Comparison of ENCODE assay signal across 2 worm cellular contexts in genomic region chrX:12393786-12394308, ce11.
TF ChIP-seq lines count a peak whose summit lies in the region.

Gene F17E5.2, plus strand, starts transcription at chrX:12394258.

TF ChIP-seq in whole organism, L4 larva, 104 proteins besides CTCF, POLR2A, EP300 and RAD21 (continued from another document):
- TF ChIP-seq nhr-25 (tag; optimal IDR thresholded peaks at IDR 0.05; lab: Kevin White, UChicago; ENCODE audit: borderline replicate concordance, insufficient read depth) (peak; percentile 12), attf-4 (tag; optimal IDR thresholded peaks at IDR 0.05; lab: Kevin White, UChicago) (no peak), ZK546.5 (tag; optimal IDR thresholded peaks at IDR 0.05; lab: Kevin White, UChicago) (no peak), nhr-11 (tag; optimal IDR thresholded peaks at IDR 0.05; lab: Kevin White, UChicago) (peak; percentile 97), nhr-6 (tag; optimal IDR thresholded peaks at IDR 0.05; lab: Kevin White, UChicago) (peak; percentile 92), tag-97 (GFP tag; IDR thresholded peaks at IDR 0.05; lab: Robert Waterston, UW) (no peak), F10B5.3 (tag; optimal IDR thresholded peaks at IDR 0.05; lab: Kevin White, UChicago) (peak; percentile 63), nhr-48 (tag; optimal IDR thresholded peaks at IDR 0.05; lab: Kevin White, UChicago) (peak; percentile 79), lin-1 (GFP tag; IDR thresholded peaks at IDR 0.05; lab: Robert Waterston, UW) (peak; percentile 75), ceh-44 (GFP tag; IDR thresholded peaks at IDR 0.05; lab: Robert Waterston, UW) (no peak), ceh-28 (tag; optimal IDR thresholded peaks at IDR 0.05; lab: Kevin White, UChicago) (no peak), hlh-11 (tag; optimal IDR thresholded peaks at IDR 0.05; lab: Kevin White, UChicago) (peak; percentile 97), sdz-12 (GFP tag; optimal IDR thresholded peaks at IDR 0.05; lab: Kevin White, UChicago) (no peak), arid-1 (GFP tag; conservative IDR thresholded peaks at IDR 0.05; lab: Robert Waterston, UW) (0 out of 2 replicates have a peak, but pooled peaks have one; percentile 60), skn-1 (tag; optimal IDR thresholded peaks at IDR 0.05; lab: Kevin White, UChicago) (no peak), lir-3 (tag; optimal IDR thresholded peaks at IDR 0.05; lab: Kevin White, UChicago) (no peak), ama-1 (optimal IDR thresholded peaks at IDR 0.05; lab: Kevin White, UChicago) (no peak), pqm-1 (tag; optimal IDR thresholded peaks at IDR 0.05; lab: Kevin White, UChicago) (peak; percentile 39), aha-1 (tag; lab: Kevin White, UChicago) (peak; percentile 53), daf-16 (GFP tag; optimal IDR thresholded peaks at IDR 0.05; lab: Kevin White, UChicago) (peak; percentile 50 to 93), daf-16 (tag; optimal IDR thresholded peaks at IDR 0.05; lab: Kevin White, UChicago) (peak; percentile 94), jun-1 (tag; optimal IDR thresholded peaks at IDR 0.05; lab: Kevin White, UChicago) (peak; percentile 68), lin-38 (GFP tag; IDR thresholded peaks at IDR 0.05; lab: Robert Waterston, UW) (no peak; the same call in none of the 2 replicates), lin-15B (tag; optimal IDR thresholded peaks at IDR 0.05; lab: Kevin White, UChicago) (no peak), nhr-28 (tag; optimal IDR thresholded peaks at IDR 0.05; lab: Kevin White, UChicago) (peak; percentile 96), lin-13 (GFP tag; optimal IDR thresholded peaks at IDR 0.05; lab: Kevin White, UChicago) (peak; percentile 91), ceh-32 (tag; optimal IDR thresholded peaks at IDR 0.05; lab: Kevin White, UChicago; ENCODE audit: poor library complexity) (peak; percentile 37), gei-8 (GFP tag; optimal IDR thresholded peaks at IDR 0.05; lab: Kevin White, UChicago) (peak; percentile 38), dmd-6 (GFP tag; IDR thresholded peaks at IDR 0.05; lab: Robert Waterston, UW) (peak; percentile 93), zfp-2 (tag; optimal IDR thresholded peaks at IDR 0.05; lab: Kevin White, UChicago) (no peak), mdl-1 (tag; optimal IDR thresholded peaks at IDR 0.05; lab: Kevin White, UChicago) (peak; percentile 48 to 86), nhr-111 (GFP tag; optimal IDR thresholded peaks at IDR 0.05; lab: Kevin White, UChicago) (no peak), mdt-29 (GFP tag; IDR thresholded peaks at IDR 0.05; lab: Robert Waterston, UW) (no peak), ceh-82 (tag; optimal IDR thresholded peaks at IDR 0.05; lab: Kevin White, UChicago) (no peak), Y105C5A.15 (GFP tag; IDR thresholded peaks at IDR 0.05; lab: Robert Waterston, UW) (no peak), pha-4 (GFP tag; IDR thresholded peaks at IDR 0.05; lab: Robert Waterston, UW) (peak; percentile 76; the same call in 1 of the 2 replicates), pha-4 (tag; optimal IDR thresholded peaks at IDR 0.05; lab: Kevin White, UChicago) (peak; percentile 98), egl-27 (tag; optimal IDR thresholded peaks at IDR 0.05; lab: Kevin White, UChicago) (peak; percentile 16), ztf-11 (tag; optimal IDR thresholded peaks at IDR 0.05; lab: Kevin White, UChicago) (no peak), madf-9 (GFP tag; conservative IDR thresholded peaks at IDR 0.05; lab: Robert Waterston, UW) (peak; percentile 58; the same call in 1 of the 2 replicates), duxl-1 (tag; optimal IDR thresholded peaks at IDR 0.05; lab: Kevin White, UChicago; ENCODE audit: poor library complexity) (peak; percentile 78), Y75B8A.6 (GFP tag; IDR thresholded peaks at IDR 0.05; lab: Robert Waterston, UW) (no peak), php-3 (GFP tag; IDR thresholded peaks at IDR 0.05; lab: Robert Waterston, UW) (peak; percentile 80), snpc-1.2 (GFP tag; IDR thresholded peaks at IDR 0.05; lab: Robert Waterston, UW) (no peak), nhr-102 (tag; optimal IDR thresholded peaks at IDR 0.05; lab: Kevin White, UChicago) (peak; percentile 91), mep-1 (tag; optimal IDR thresholded peaks at IDR 0.05; lab: Kevin White, UChicago) (peak; percentile 98), D1046.2 (GFP tag; IDR thresholded peaks at IDR 0.05; lab: Robert Waterston, UW) (no peak), T20F7.1 (GFP tag; optimal IDR thresholded peaks at IDR 0.05; lab: Kevin White, UChicago) (peak; percentile 74)

TF ChIP-seq in whole organism, late embryonic, 69 proteins besides CTCF, POLR2A, EP300 and RAD21 (continued from another document):
- TF ChIP-seq pha-4 (tag; optimal IDR thresholded peaks at IDR 0.05; lab: Kevin White, UChicago) (no peak), ceh-2 (tag; optimal IDR thresholded peaks at IDR 0.05; lab: Kevin White, UChicago) (no peak)
